Fruit fly (Drosophila melanogaster) whole organism, wandering third instar larva: ENCODE data around the gene CG31769.

Experiments
- Abd-B ChIP-seq: fragments of >200 bp; optimal IDR thresholded peaks from 2 replicates; lab custom pipeline; 2017; ENCODE audit warnings: missing biosample characterization, missing genetic modification characterization
- CG9705 ChIP-seq: fragments of 200-800 bp; sonication (Bioruptor generic); optimal IDR thresholded peaks from 2 replicates; lab custom pipeline; 2018; ENCODE audit warnings: missing biosample characterization, mild to moderate bottlenecking, missing genetic modification characterization
- Dif ChIP-seq: fragments of 200-275, 200-300 bp; sonication (Bioruptor generic); optimal IDR thresholded peaks from 2 replicates; lab custom pipeline; 2018; ENCODE audit warnings: missing biosample characterization, missing genetic modification characterization; ENCODE audit not compliant: partially characterized antibody
- HLH106 ChIP-seq: fragments of 200-800 bp; optimal IDR thresholded peaks from 3 replicates; lab custom pipeline; 2019; ENCODE audit warnings: missing biosample characterization, mild to moderate bottlenecking, missing genetic modification characterization, moderate library complexity
- Hr78 ChIP-seq: fragments of >200 bp; optimal IDR thresholded peaks from 2 replicates; lab custom pipeline; 2017; ENCODE audit warnings: missing biosample characterization, missing genetic modification characterization
- OdsH ChIP-seq: fragments of 200-800 bp; sonication (Bioruptor generic); optimal IDR thresholded peaks from 2 replicates; lab custom pipeline; 2016; ENCODE audit warnings: missing biosample characterization, mild to moderate bottlenecking, missing genetic modification characterization
- br ChIP-seq: fragments of 200-800 bp; sonication (Bioruptor generic); optimal IDR thresholded peaks from 2 replicates; lab custom pipeline; 2016; ENCODE audit warnings: missing biosample characterization, missing genetic modification characterization
- ey ChIP-seq: fragments of 200-800 bp; sonication (Bioruptor generic); optimal IDR thresholded peaks from 2 replicates; lab custom pipeline; 2016; ENCODE audit warnings: missing biosample characterization, missing genetic modification characterization
- lola ChIP-seq: fragments of >200 bp; optimal IDR thresholded peaks from 2 replicates; lab custom pipeline; 2017; ENCODE audit warnings: missing biosample characterization, missing genetic modification characterization
- pan ChIP-seq: fragments of >200 bp; optimal IDR thresholded peaks from 2 replicates; lab custom pipeline; 2017
- psq ChIP-seq: fragments of 200-800 bp; sonication (Bioruptor generic); optimal IDR thresholded peaks from 3 replicates; lab custom pipeline; 2017; ENCODE audit warnings: missing biosample characterization, mild to moderate bottlenecking, missing genetic modification characterization, moderate library complexity
- sv ChIP-seq: fragments of 200-800 bp; sonication (Bioruptor generic); optimal IDR thresholded peaks from 3 replicates; lab custom pipeline; 2016; ENCODE audit warnings: missing biosample characterization, missing genetic modification characterization
- tai ChIP-seq: sonication (Bioruptor generic); optimal IDR thresholded peaks from 2 replicates; lab custom pipeline; 2016; ENCODE audit warnings: missing biosample characterization, missing genetic modification characterization
- usp ChIP-seq: fragments of >200 bp; optimal IDR thresholded peaks from 2 replicates; lab custom pipeline; 2017; ENCODE audit warnings: missing biosample characterization, missing genetic modification characterization

DNA sequence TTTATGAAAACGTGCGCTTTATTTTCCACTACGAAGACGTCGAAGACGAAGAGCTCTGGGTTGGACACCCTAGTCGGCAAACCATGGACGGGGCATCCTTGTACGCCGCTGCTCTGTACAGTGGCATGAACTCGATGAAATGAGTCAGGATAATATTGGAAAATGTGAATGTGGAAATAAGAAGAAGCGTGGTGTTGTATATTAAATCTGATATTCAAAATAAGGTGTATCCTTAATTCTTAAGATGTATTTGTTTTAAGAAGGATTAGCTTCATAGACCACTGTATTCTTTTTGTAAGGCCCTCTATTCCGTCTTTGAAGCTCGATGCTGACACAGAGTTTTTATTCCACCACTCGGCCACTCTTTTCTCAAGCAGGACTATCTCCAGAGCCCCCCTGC lies 30.7 kb upstream of the CG31769 start:
- TF ChIP-seq Dif (GFP tag; lab: Kevin White, UChicago) (no peak), Hr78 (GFP tag; lab: Kevin White, UChicago) (no peak), pan (lab: Kevin White, UChicago) (no peak), sv (GFP tag; lab: Kevin White, UChicago) (no peak), Abd-B (no peak), lola (GFP tag; lab: Kevin White, UChicago) (no peak), br (no peak), tai (no peak), OdsH (no peak), ey (GFP tag; lab: Kevin White, UChicago) (no peak), CG9705 (GFP tag; lab: Kevin White, UChicago) (no peak), HLH106 (tag; lab: Kevin White, UChicago) (no peak), usp (no peak), psq (GFP tag; lab: Kevin White, UChicago) (no peak)
